Worm (Caenorhabditis elegans): ENCODE measurements around the gene C06A1.6.

Gene C06A1.6

ce11 chrII:10527649-10528134 is 36.8 kb downstream of the C06A1.6 start, which contains the start of gene mab-10 (continued):
- TF ChIP-seq mes-2 (tag; optimal IDR thresholded peaks at IDR 0.05; ENCODE audit: poor library complexity, severe bottlenecking) (peak; percentile 55), D1046.2 (GFP tag; IDR thresholded peaks at IDR 0.05) (no peak), ZK546.5 (tag; optimal IDR thresholded peaks at IDR 0.05) (no peak), pha-4 (GFP tag; IDR thresholded peaks at IDR 0.05) (peak; percentile 17; the same call in 1 of the 2 replicates), pha-4 (tag; optimal IDR thresholded peaks at IDR 0.05) (peak; percentile 49), tra-1 (GFP tag; IDR thresholded peaks at IDR 0.05) (no peak), ceh-44 (GFP tag; IDR thresholded peaks at IDR 0.05) (no peak), rbr-2 (tag; optimal IDR thresholded peaks at IDR 0.05) (peak; percentile 52), dmd-9 (GFP tag; IDR thresholded peaks at IDR 0.05) (no peak), nhr-102 (tag; optimal IDR thresholded peaks at IDR 0.05) (peak; percentile 17), tag-97 (GFP tag; IDR thresholded peaks at IDR 0.05) (no peak), nhr-25 (tag; optimal IDR thresholded peaks at IDR 0.05; ENCODE audit: borderline replicate concordance, insufficient read depth) (peak; percentile 85), daf-19 (GFP tag; conservative IDR thresholded peaks at IDR 0.05) (no peak), unc-130 (GFP tag; optimal IDR thresholded peaks at IDR 0.05) (no peak), nhr-6 (tag; optimal IDR thresholded peaks at IDR 0.05) (peak; percentile 46), hmg-1.1 (GFP tag; IDR thresholded peaks at IDR 0.05) (peak; percentile 78), attf-4 (tag; optimal IDR thresholded peaks at IDR 0.05) (no peak), ceh-20 (GFP tag; IDR thresholded peaks at IDR 0.05) (peak; percentile 46; the same call in 1 of the 2 replicates), zfp-3 (GFP tag; conservative IDR thresholded peaks at IDR 0.05) (no peak), ceh-62 (tag; optimal IDR thresholded peaks at IDR 0.05) (no peak), dpl-1 (GFP tag; optimal IDR thresholded peaks at IDR 0.05) (no peak), mxl-2 (GFP tag; conservative IDR thresholded peaks at IDR 0.05) (no peak), ceh-32 (tag; optimal IDR thresholded peaks at IDR 0.05; ENCODE audit: poor library complexity) (peak; percentile 40), gei-8 (GFP tag; optimal IDR thresholded peaks at IDR 0.05) (peak; percentile 20), daf-12 (tag; optimal IDR thresholded peaks at IDR 0.05) (no peak), unc-62 (GFP tag; optimal IDR thresholded peaks at IDR 0.05 in 1 of 2) (no peak), unc-62 (tag; optimal IDR thresholded peaks at IDR 0.05) (no peak), T26A8.4 (GFP tag; IDR thresholded peaks at IDR 0.05) (0 out of 2 replicates have a peak, but pooled peaks have one; percentile 47), mxl-3 (GFP tag; optimal IDR thresholded peaks at IDR 0.05) (peak; percentile 83), lin-15B (tag; optimal IDR thresholded peaks at IDR 0.05) (no peak), nhr-48 (tag; optimal IDR thresholded peaks at IDR 0.05) (peak; percentile 20), lin-29 (GFP tag; IDR thresholded peaks at IDR 0.05) (no peak), aha-1 (tag) (peak; percentile 73), aly-2 (tag; optimal IDR thresholded peaks at IDR 0.05) (no peak), lim-7 (GFP tag; IDR thresholded peaks at IDR 0.05) (0 out of 2 replicates have a peak, but pooled peaks have one; percentile 7), nhr-11 (tag; optimal IDR thresholded peaks at IDR 0.05) (peak; percentile 37), cey-2 (tag; optimal IDR thresholded peaks at IDR 0.05; ENCODE audit: borderline replicate concordance, insufficient read depth) (no peak), F37D6.2 (tag; optimal IDR thresholded peaks at IDR 0.05) (peak; percentile 17), lin-1 (GFP tag; IDR thresholded peaks at IDR 0.05) (peak; percentile 23; the same call in 1 of the 2 replicates)

- TF ChIP-seq hlh-11 (tag; optimal IDR thresholded peaks at IDR 0.05), result peak; percentile 50
- TF ChIP-seq fkh-10 (GFP tag; optimal IDR thresholded peaks at IDR 0.05), result no peak
- TF ChIP-seq snpc-1.2 (GFP tag; IDR thresholded peaks at IDR 0.05), result no peak
- TF ChIP-seq unc-62 (GFP tag; optimal IDR thresholded peaks at IDR 0.05 in 1 of 2), result peak in 1 of 2 experiments; percentile 31
- TF ChIP-seq unc-62 (tag; optimal IDR thresholded peaks at IDR 0.05), result no peak
- no peak for TF ChIP-seq T26A8.4 (GFP tag; IDR thresholded peaks at IDR 0.05)
- TF ChIP-seq nhr-11 (tag; optimal IDR thresholded peaks at IDR 0.05), result no peak
- no peak for TF ChIP-seq unc-39 (tag; optimal IDR thresholded peaks at IDR 0.05)
- peak; percentile 26 for TF ChIP-seq dve-1 (tag; optimal IDR thresholded peaks at IDR 0.05; ENCODE audit: insufficient read depth)
- no peak for TF ChIP-seq zip-11 (GFP tag; IDR thresholded peaks at IDR 0.05)
- no peak for TF ChIP-seq lin-39 (tag; optimal IDR thresholded peaks at IDR 0.05)
- no peak for TF ChIP-seq aha-1 (tag)
- peak; percentile 41 for TF ChIP-seq mep-1 (tag; optimal IDR thresholded peaks at IDR 0.05)
- no peak for TF ChIP-seq Y5F2A.4 (GFP tag; optimal IDR thresholded peaks at IDR 0.05)
- TF ChIP-seq jun-1 (tag; optimal IDR thresholded peaks at IDR 0.05), result no peak
- TF ChIP-seq madf-5 (GFP tag; IDR thresholded peaks at IDR 0.05), result no peak
- TF ChIP-seq daf-8 (GFP tag; IDR thresholded peaks at IDR 0.05), result no peak
- peak in 1 of 2 experiments; percentile 6 for TF ChIP-seq mdl-1 (tag; optimal IDR thresholded peaks at IDR 0.05)
Observed at ce11 chrII:10525134-10525533, 39.3 kb downstream of the C06A1.6 start.
